Fruit fly (Drosophila melanogaster) whole organism, embryonic: ENCODE data around the gene GluRIA.

ENCODE experiments used
- Awh ChIP-seq: fragments of 200-800 bp; sonication (Bioruptor generic); IDR thresholded peaks from 2 replicates; pipeline ENCODE4, ENCODE4 v1.3.6; 2022; ENCODE audit warnings: missing biosample characterization, missing genetic modification characterization
- CG14965 ChIP-seq: fragments of 200-800 bp; sonication (Bioruptor generic); optimal IDR thresholded peaks from 2 replicates; lab custom pipeline; 2016; ENCODE audit warnings: missing biosample characterization, missing genetic modification characterization, borderline replicate concordance
- CG1529 ChIP-seq: fragments of 200-800 bp; sonication (Bioruptor generic); optimal IDR thresholded peaks from 3 replicates; lab custom pipeline; 2018; ENCODE audit warnings: missing biosample characterization, missing genetic modification characterization
- CG16815 ChIP-seq: fragments of 200-800 bp; sonication (Bioruptor generic); optimal IDR thresholded peaks from 3 replicates; lab custom pipeline; 2017; ENCODE audit warnings: missing biosample characterization, mild to moderate bottlenecking, missing genetic modification characterization
- CG16863 ChIP-seq: fragments of 200-800 bp; sonication (Bioruptor generic); optimal IDR thresholded peaks from 3 replicates; lab custom pipeline; 2016; ENCODE audit warnings: missing biosample characterization, missing genetic modification characterization
- CG30403 ChIP-seq: fragments of 200-800 bp; sonication (Bioruptor generic); optimal IDR thresholded peaks from 3 replicates; lab custom pipeline; 2016; ENCODE audit warnings: missing biosample characterization, missing genetic modification characterization
- CG42726 ChIP-seq: fragments of 200-800 bp; sonication (Bioruptor generic); IDR thresholded peaks from 2 replicates; pipeline ENCODE4 v1.3.6; 2022; ENCODE audit warnings: missing biosample characterization, missing genetic modification characterization; ENCODE audit not compliant: partially characterized antibody
- CG4424 ChIP-seq: fragments of 200-800 bp; sonication (Bioruptor generic); optimal IDR thresholded peaks from 3 replicates; lab custom pipeline; 2016; ENCODE audit warnings: missing biosample characterization, missing genetic modification characterization
- CG6175 ChIP-seq: fragments of 200-800 bp; sonication (Bioruptor generic); IDR thresholded peaks from 3 replicates; pipeline ENCODE4 v1.3.6; 2022; ENCODE audit warnings: missing biosample characterization, missing genetic modification characterization
- CG6813 ChIP-seq: fragments of 200-800 bp; sonication (Bioruptor generic); optimal IDR thresholded peaks from 2 replicates; lab custom pipeline; 2017; ENCODE audit warnings: missing biosample characterization, missing genetic modification characterization, mild to moderate bottlenecking, moderate library complexity, missing genetic modification reagents
- CG7271 ChIP-seq: fragments of 200-800 bp; sonication (Bioruptor generic); optimal IDR thresholded peaks from 2 replicates; lab custom pipeline; 2018; ENCODE audit warnings: missing biosample characterization, mild to moderate bottlenecking, missing genetic modification characterization, moderate library complexity
- Camta ChIP-seq: fragments of 200-800 bp; sonication (Bioruptor generic); optimal IDR thresholded peaks from 2 replicates; lab custom pipeline; 2016; ENCODE audit warnings: missing biosample characterization, missing genetic modification characterization
- Dip2 ChIP-seq: fragments of 200-800 bp; sonication (Bioruptor generic); IDR thresholded peaks from 2 replicates; pipeline ENCODE4 v1.3.6; 2022; ENCODE audit warnings: missing biosample characterization, missing genetic modification characterization
- Doc2 ChIP-seq: fragments of 200-800 bp; sonication (Bioruptor generic); IDR thresholded peaks from 2 replicates; pipeline ENCODE4 v1.3.6; 2022; ENCODE audit warnings: missing biosample characterization, missing genetic modification characterization
- Dp ChIP-seq: fragments of 200-800 bp; sonication (Bioruptor generic); optimal IDR thresholded peaks from 2 replicates; lab custom pipeline; 2018; ENCODE audit warnings: missing biosample characterization, mild to moderate bottlenecking, missing genetic modification characterization, moderate library complexity
- Ets65A ChIP-seq: fragments of 200-800 bp; sonication (Bioruptor generic); peaks from one replicate; lab custom pipeline; 2016; ENCODE audit warnings: missing biosample characterization, missing genetic modification characterization
- Gsc ChIP-seq: fragments of 200-800 bp; sonication (Bioruptor generic); IDR thresholded peaks from 2 replicates; pipeline ENCODE4 v1.3.6; 2022; ENCODE audit warnings: missing biosample characterization, missing genetic modification characterization
- MBD-R2 ChIP-seq: fragments of 200-800 bp; sonication (Bioruptor generic); IDR thresholded peaks from 2 replicates; pipeline ENCODE4 v1.3.6; 2022; ENCODE audit warnings: missing biosample characterization, missing genetic modification characterization
- Mad ChIP-seq: fragments of 200-800 bp; sonication (Bioruptor generic); optimal IDR thresholded peaks from 2 replicates; lab custom pipeline; 2016; ENCODE audit warnings: missing biosample characterization, missing genetic modification characterization
- Max ChIP-seq: fragments of 200-800 bp; sonication (Bioruptor generic); optimal IDR thresholded peaks from 2 replicates; lab custom pipeline; 2016; ENCODE audit warnings: missing biosample characterization, mild to moderate bottlenecking, missing genetic modification characterization
- Oli ChIP-seq: fragments of 200-800 bp; sonication (Bioruptor generic); optimal IDR thresholded peaks from 2 replicates; lab custom pipeline; 2018; ENCODE audit warnings: missing biosample characterization, mild to moderate bottlenecking, missing genetic modification characterization, moderate library complexity
- Opbp ChIP-seq: fragments of 200-800 bp; sonication (Bioruptor generic); IDR thresholded peaks from 3 replicates; pipeline ENCODE4 v1.3.6; 2022; ENCODE audit warnings: missing biosample characterization, missing genetic modification characterization; ENCODE audit not compliant: partially characterized antibody
- Rfx ChIP-seq: fragments of 200-800 bp; sonication (Bioruptor generic); IDR thresholded peaks from 2 replicates; pipeline ENCODE4 v1.3.6; 2022; ENCODE audit warnings: missing biosample characterization, missing genetic modification characterization
- Rx ChIP-seq: fragments of 200-800 bp; sonication (Bioruptor generic); IDR thresholded peaks from 2 replicates; pipeline ENCODE4 v1.3.6; 2022; ENCODE audit warnings: missing biosample characterization, missing genetic modification characterization
- Side ChIP-seq: fragments of 200-800 bp; sonication (Bioruptor generic); optimal IDR thresholded peaks from 2 replicates; lab custom pipeline; 2016; ENCODE audit warnings: missing biosample characterization, missing genetic modification characterization
- Sox102F ChIP-seq: fragments of 200-800 bp; sonication (Bioruptor generic); optimal IDR thresholded peaks from 2 replicates; lab custom pipeline; 2018; ENCODE audit warnings: missing biosample characterization, mild to moderate bottlenecking, missing genetic modification characterization, moderate library complexity
- Sry-β ChIP-seq: fragments of 200-800 bp; sonication (Bioruptor generic); optimal IDR thresholded peaks from 2 replicates; lab custom pipeline; 2018; ENCODE audit warnings: missing biosample characterization, mild to moderate bottlenecking, missing genetic modification characterization, moderate library complexity
- Trl ChIP-seq, 3 experiments: fragments of >200 bp in 2 of 3; fragments of 200-800 bp in 1 of 3; sonication (Bioruptor generic) in 1 of 3; optimal IDR thresholded peaks; 2 replicates in 1 of 3; 3 replicates in 2 of 3; lab custom pipeline; 2016 to 2017; ENCODE audit warnings: missing biosample characterization in 1 of 3, missing genetic modification characterization in 1 of 3
- Usf ChIP-seq: fragments of 200-800 bp; sonication (Bioruptor generic); optimal IDR thresholded peaks from 2 replicates; lab custom pipeline; 2017; ENCODE audit warnings: missing genotype, missing biosample characterization, missing genetic modification characterization
- amos ChIP-seq: fragments of 200-800 bp; sonication (Bioruptor generic); IDR thresholded peaks from 2 replicates; pipeline ENCODE4 v1.3.6; 2022; ENCODE audit warnings: missing biosample characterization, missing genetic modification characterization; ENCODE audit not compliant: partially characterized antibody
- bbx ChIP-seq: fragments of 200-800 bp; sonication (Bioruptor generic); IDR thresholded peaks from 2 replicates; pipeline ENCODE4 v1.3.6; 2022; ENCODE audit warnings: missing biosample characterization, missing genetic modification characterization; ENCODE audit not compliant: partially characterized antibody
- bowl ChIP-seq: fragments of 200-800 bp; sonication (Bioruptor generic); IDR thresholded peaks from 2 replicates; pipeline ENCODE4 v1.3.6; 2022; ENCODE audit warnings: missing biosample characterization, missing genetic modification characterization
- chinmo ChIP-seq: fragments of 200-800 bp; sonication (Bioruptor generic); IDR thresholded peaks from 4 replicates; pipeline ENCODE4 v1.3.6; 2022; ENCODE audit warnings: missing biosample characterization, missing genetic modification characterization; ENCODE audit not compliant: partially characterized antibody
- corto ChIP-seq: fragments of 200-800 bp; sonication (Bioruptor generic); optimal IDR thresholded peaks from 2 replicates; lab custom pipeline; 2016; ENCODE audit warnings: missing biosample characterization, mild to moderate bottlenecking, missing genetic modification characterization, moderate library complexity
- da ChIP-seq: fragments of 200-800 bp; sonication (Bioruptor generic); optimal IDR thresholded peaks from 2 replicates; lab custom pipeline; 2016; ENCODE audit warnings: missing biosample characterization, missing genetic modification characterization
- emc ChIP-seq: fragments of 200-800 bp; sonication (Bioruptor generic); optimal IDR thresholded peaks from 2 replicates; lab custom pipeline; 2016; ENCODE audit warnings: missing biosample characterization, missing genetic modification characterization
- gfzf ChIP-seq: fragments of 200-800 bp; sonication (Bioruptor generic); optimal IDR thresholded peaks from 2 replicates; lab custom pipeline; 2016; ENCODE audit warnings: missing biosample characterization, mild to moderate bottlenecking, missing genetic modification characterization, moderate library complexity
- gsb ChIP-seq: fragments of 200-800 bp; sonication (Bioruptor generic); IDR thresholded peaks from 2 replicates; pipeline ENCODE4 v1.3.6; 2022; ENCODE audit warnings: missing biosample characterization, missing genetic modification characterization
- lbe ChIP-seq: fragments of 200-800 bp; sonication (Bioruptor generic); optimal IDR thresholded peaks from 2 replicates; lab custom pipeline; 2016; ENCODE audit warnings: missing biosample characterization, mild to moderate bottlenecking, missing genetic modification characterization
- lola ChIP-seq, 3 experiments: fragments of >200 bp in 2 of 3; fragments of 200-800 bp in 1 of 3; sonication (Bioruptor generic) in 1 of 3; optimal IDR thresholded peaks; 2 replicates each; lab custom pipeline; 2017 to 2019; ENCODE audit warnings: missing biosample characterization in 3 of 3, missing genetic modification characterization in 3 of 3, mild to moderate bottlenecking in 1 of 3, moderate library complexity in 1 of 3
- maf-S ChIP-seq: fragments of 200-800 bp; sonication (Bioruptor generic); optimal IDR thresholded peaks from 2 replicates; lab custom pipeline; 2016; ENCODE audit warnings: missing biosample characterization, missing genetic modification characterization
- nom ChIP-seq: fragments of 200-800 bp; sonication (Bioruptor generic); optimal IDR thresholded peaks from 2 replicates; lab custom pipeline; 2017; ENCODE audit warnings: missing biosample characterization, missing genetic modification characterization, mild to moderate bottlenecking, moderate library complexity, missing genetic modification reagents
- org-1 ChIP-seq: fragments of 200-800 bp; sonication (Bioruptor generic); optimal IDR thresholded peaks from 2 replicates; lab custom pipeline; 2017; ENCODE audit warnings: missing biosample characterization, missing genetic modification characterization
- pb ChIP-seq: fragments of 200-800 bp; sonication (Bioruptor generic); optimal IDR thresholded peaks from 3 replicates; lab custom pipeline; 2016; ENCODE audit warnings: missing biosample characterization, missing genetic modification characterization
- pum ChIP-seq: fragments of 200-800 bp; sonication (Bioruptor generic); optimal IDR thresholded peaks from 2 replicates; lab custom pipeline; 2016; ENCODE audit warnings: missing biosample characterization, missing genetic modification characterization
- repo ChIP-seq: fragments of 200-800 bp; sonication (Bioruptor generic); optimal IDR thresholded peaks from 2 replicates; lab custom pipeline; 2016; ENCODE audit warnings: missing biosample characterization, missing genetic modification characterization
- sim ChIP-seq: fragments of 200-800 bp; sonication (Bioruptor generic); IDR thresholded peaks from 2 replicates; pipeline ENCODE4 v1.3.6; 2022; ENCODE audit warnings: missing biosample characterization, missing genetic modification characterization
- sob ChIP-seq: fragments of 200-800 bp; sonication (Bioruptor generic); IDR thresholded peaks from 2 replicates; pipeline ENCODE4 v1.3.6; 2022; ENCODE audit warnings: missing biosample characterization, missing genetic modification characterization
- stwl ChIP-seq: fragments of 200-800 bp; sonication (Bioruptor generic); optimal IDR thresholded peaks from 3 replicates; lab custom pipeline; 2018; ENCODE audit warnings: missing biosample characterization, mild to moderate bottlenecking, missing genetic modification characterization, moderate library complexity
- sug ChIP-seq: fragments of 200-800 bp; optimal IDR thresholded peaks from 2 replicates; lab custom pipeline; 2019; ENCODE audit warnings: missing biosample characterization, mild to moderate bottlenecking, missing genetic modification characterization, moderate library complexity
- toy ChIP-seq: fragments of 200-800 bp; sonication (Bioruptor generic); IDR thresholded peaks from 2 replicates; pipeline ENCODE4 v1.3.6; 2022; ENCODE audit warnings: missing biosample characterization, missing genetic modification characterization

GluRIA gene

dm6 chr3L:6576709-6577108 is 47.1 kb upstream of the GluRIA start:
- TF ChIP-seq Sox102F (GFP tag; lab: Kevin White, UChicago) (peak; percentile 81), gsb (GFP tag; lab: Robert Waterston, UW) (peak; percentile 62; the same call in 1 of the 2 replicates), Max (GFP tag; lab: Kevin White, UChicago) (no peak), Awh (GFP tag; lab: Robert Waterston, UW) (peak; percentile 56), pb (GFP tag; lab: Kevin White, UChicago) (peak; percentile 62), org-1 (peak; percentile 46), Camta (GFP tag; lab: Kevin White, UChicago) (peak; percentile 16), Trl (optimal IDR thresholded peaks at IDR 0.05; lab: Kevin White, UChicago) (no peak), Trl (GFP tag; optimal IDR thresholded peaks at IDR 0.05; lab: Kevin White, UChicago) (peak; percentile 5), Ets65A (GFP tag; lab: Kevin White, UChicago) (no peak), corto (GFP tag; lab: Kevin White, UChicago) (no peak), Dp (GFP tag; lab: Kevin White, UChicago) (no peak), Rx (GFP tag; lab: Robert Waterston, UW) (peak; percentile 76), maf-S (GFP tag; lab: Kevin White, UChicago) (peak; percentile 7), Rfx (GFP tag; lab: Robert Waterston, UW) (peak; percentile 77), emc (GFP tag; lab: Kevin White, UChicago) (peak; percentile 36), repo (GFP tag; lab: Kevin White, UChicago) (peak; percentile 24), Doc2 (GFP tag; lab: Robert Waterston, UW) (no peak), gfzf (GFP tag; lab: Kevin White, UChicago) (no peak), da (GFP tag; lab: Kevin White, UChicago) (no peak), CG30403 (GFP tag; lab: Kevin White, UChicago) (peak; percentile 39), Oli (tag; lab: Kevin White, UChicago) (peak; percentile 83), sim (GFP tag; lab: Robert Waterston, UW) (no peak), lola (GFP tag; optimal IDR thresholded peaks at IDR 0.05; lab: Kevin White, UChicago) (no peak), pum (GFP tag; lab: Kevin White, UChicago) (peak; percentile 41), Usf (GFP tag; lab: Kevin White, UChicago) (no peak), CG16815 (GFP tag; lab: Kevin White, UChicago) (peak; percentile 1), bowl (GFP tag; lab: Robert Waterston, UW) (peak; percentile 54; the same call in 1 of the 2 replicates), CG7271 (tag; lab: Kevin White, UChicago) (no peak), CG6813 (GFP tag; lab: Kevin White, UChicago) (peak; percentile 54), nom (GFP tag; lab: Kevin White, UChicago) (no peak), CG42726 (GFP tag; lab: Robert Waterston, UW) (no peak), CG4424 (GFP tag; lab: Kevin White, UChicago) (peak; percentile 23), Opbp (GFP tag; lab: Robert Waterston, UW) (no peak), Dip2 (no peak), Gsc (0 out of 2 replicates have a peak, but pooled peaks have one; percentile 7), CG1529 (GFP tag; lab: Kevin White, UChicago) (peak; percentile 6), stwl (tag; lab: Kevin White, UChicago) (no peak), Sry-β (GFP tag; lab: Kevin White, UChicago) (no peak), lbe (GFP tag; lab: Kevin White, UChicago) (no peak), CG6175 (GFP tag; lab: Robert Waterston, UW) (no peak), toy (GFP tag; lab: Robert Waterston, UW) (no peak), sug (no peak), MBD-R2 (GFP tag; lab: Robert Waterston, UW) (no peak), Side (no peak), CG14965 (GFP tag; lab: Kevin White, UChicago) (no peak), chinmo (GFP tag; lab: Robert Waterston, UW) (no peak), CG16863 (GFP tag; lab: Kevin White, UChicago) (peak; percentile 36), bbx (GFP tag; lab: Robert Waterston, UW) (no peak), sob (GFP tag; lab: Robert Waterston, UW) (peak; percentile 66), amos (no peak), Mad (GFP tag; lab: Kevin White, UChicago) (peak; percentile 34)
